Fruit fly (Drosophila melanogaster): ENCODE measurements around the gene CG15022.
A peak's percentile ranks its signal among the peaks of the same experiment; 100 is the strongest.

Gene CG15022

DNA sequence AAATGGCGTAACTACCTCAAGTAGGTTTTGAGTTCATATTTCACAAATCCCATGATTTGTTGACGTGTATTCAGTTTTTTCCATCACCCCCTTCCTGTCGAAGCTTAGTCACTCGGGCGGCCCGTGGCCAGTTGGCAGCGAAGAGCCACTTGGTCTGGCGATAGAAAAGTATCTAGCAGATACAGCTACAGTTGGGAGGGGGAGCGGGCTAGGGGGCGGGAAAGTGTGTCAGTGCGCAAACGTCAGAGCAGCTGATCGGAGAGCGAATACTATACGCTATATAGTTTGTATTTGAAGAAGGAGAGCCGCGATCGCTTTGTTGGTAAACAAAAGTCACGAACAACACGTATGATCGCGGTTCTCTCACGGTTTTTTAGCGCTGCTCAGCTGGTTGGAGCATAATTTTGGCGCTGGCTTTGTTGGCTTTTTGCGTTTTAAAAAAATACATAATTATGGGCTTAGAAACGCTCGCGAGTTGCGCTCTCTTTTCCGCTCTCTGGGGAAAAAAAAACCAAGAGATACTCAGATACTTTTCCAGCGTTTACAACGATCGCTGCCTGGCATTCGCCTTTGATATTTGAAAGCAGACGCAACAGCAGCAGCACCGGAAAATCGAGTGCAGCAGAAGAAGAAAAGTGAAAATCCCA lies 46.2 kb downstream of the CG15022 start (continued):
- no peak for TF ChIP-seq Sox100B (GFP tag; optimal IDR thresholded peaks at IDR 0.05)
- TF ChIP-seq Dp (GFP tag; optimal IDR thresholded peaks at IDR 0.05), result no peak
- no peak for TF ChIP-seq maf-S (GFP tag; optimal IDR thresholded peaks at IDR 0.05)
- TF ChIP-seq ftz-f1 (GFP tag; optimal IDR thresholded peaks at IDR 0.05), result peak; percentile 50
- TF ChIP-seq CG10267 (tag; optimal IDR thresholded peaks at IDR 0.05), result no peak
- peak; percentile 14 for TF ChIP-seq HLH54F (GFP tag; optimal IDR thresholded peaks at IDR 0.05)
- TF ChIP-seq stwl (tag; optimal IDR thresholded peaks at IDR 0.05), result no peak
- peak; percentile 66; the same call in 1 of the 3 replicates for TF ChIP-seq CG11456 (GFP tag; IDR thresholded peaks at IDR 0.05)
- TF ChIP-seq Ets65A (GFP tag), result peak; percentile 33
- TF ChIP-seq CG17829 (tag; optimal IDR thresholded peaks at IDR 0.05), result no peak
- no peak for TF ChIP-seq emc (GFP tag; optimal IDR thresholded peaks at IDR 0.05)
- TF ChIP-seq wek (GFP tag; optimal IDR thresholded peaks at IDR 0.05), result peak; percentile 47
- TF ChIP-seq CG1832 (GFP tag; optimal IDR thresholded peaks at IDR 0.05), result no peak
- TF ChIP-seq Ada2b (GFP tag; IDR thresholded peaks at IDR 0.05), result peak; percentile 37; the same call in 1 of the 2 replicates
- no peak for TF ChIP-seq slp2 (GFP tag; optimal IDR thresholded peaks at IDR 0.05)
- TF ChIP-seq CG3281 (GFP tag; optimal IDR thresholded peaks at IDR 0.05), result no peak
- TF ChIP-seq CG13775 (GFP tag; optimal IDR thresholded peaks at IDR 0.05), result no peak
- TF ChIP-seq chif (GFP tag; optimal IDR thresholded peaks at IDR 0.05), result no peak
- no peak for TF ChIP-seq CG15011 (GFP tag; optimal IDR thresholded peaks at IDR 0.05)
- no peak for TF ChIP-seq CG8089 (GFP tag; optimal IDR thresholded peaks at IDR 0.05)
- TF ChIP-seq CG12071 (GFP tag; optimal IDR thresholded peaks at IDR 0.05), result no peak
- TF ChIP-seq pum (GFP tag; optimal IDR thresholded peaks at IDR 0.05), result no peak
- TF ChIP-seq schlank (tag; optimal IDR thresholded peaks at IDR 0.05), result peak; percentile 10
- no peak for TF ChIP-seq zfh2 (GFP tag; optimal IDR thresholded peaks at IDR 0.05)
- no peak for TF ChIP-seq eyg (GFP tag; optimal IDR thresholded peaks at IDR 0.05)
- TF ChIP-seq Sin3A (optimal IDR thresholded peaks at IDR 0.05), result no peak
- no peak for TF ChIP-seq gcm2 (GFP tag; optimal IDR thresholded peaks at IDR 0.05)
- no peak for TF ChIP-seq Mrtf (GFP tag; IDR thresholded peaks at IDR 0.05)
- peak; percentile 68 for TF ChIP-seq row (GFP tag; IDR thresholded peaks at IDR 0.05)
- no peak for TF ChIP-seq Chrac-16 (GFP tag; optimal IDR thresholded peaks at IDR 0.05)
- TF ChIP-seq kni (GFP tag; optimal IDR thresholded peaks at IDR 0.05), result no peak
- peak; percentile 89 for TF ChIP-seq cwo (GFP tag; optimal IDR thresholded peaks at IDR 0.05)
- TF ChIP-seq cg (GFP tag; optimal IDR thresholded peaks at IDR 0.05), result no peak
- TF ChIP-seq CG5953 (GFP tag; IDR thresholded peaks at IDR 0.05), result 0 out of 2 replicates have a peak, but pooled peaks have one; percentile 17
- no peak for TF ChIP-seq CG12155 (GFP tag; optimal IDR thresholded peaks at IDR 0.05)
- TF ChIP-seq Dek (tag; optimal IDR thresholded peaks at IDR 0.05), result no peak
- no peak for TF ChIP-seq Tbp (GFP tag; optimal IDR thresholded peaks at IDR 0.05)
- peak; percentile 18 for TF ChIP-seq CG15269 (tag; optimal IDR thresholded peaks at IDR 0.05)
- TF ChIP-seq luna (GFP tag; optimal IDR thresholded peaks at IDR 0.05), result no peak
- no peak for TF ChIP-seq CG1647 (GFP tag; optimal IDR thresholded peaks at IDR 0.05)
- TF ChIP-seq repo (GFP tag; optimal IDR thresholded peaks at IDR 0.05), result no peak
- TF ChIP-seq CG6813 (GFP tag; optimal IDR thresholded peaks at IDR 0.05), result no peak
- no peak for TF ChIP-seq Bdp1 (GFP tag; optimal IDR thresholded peaks at IDR 0.05)
- TF ChIP-seq mam (GFP tag; optimal IDR thresholded peaks at IDR 0.05), result peak; percentile 14
- TF ChIP-seq CG15696 (tag; optimal IDR thresholded peaks at IDR 0.05), result no peak
- no peak for TF ChIP-seq CG3065 (GFP tag; optimal IDR thresholded peaks at IDR 0.05)
- TF ChIP-seq pnt (GFP tag; optimal IDR thresholded peaks at IDR 0.05), result no peak
- TF ChIP-seq CG9609 (GFP tag; optimal IDR thresholded peaks at IDR 0.05), result no peak
- TF ChIP-seq Awh (GFP tag; IDR thresholded peaks at IDR 0.05), result no peak
- TF ChIP-seq Rfx (GFP tag; IDR thresholded peaks at IDR 0.05), result peak; percentile 74
- no peak for TF ChIP-seq Sox102F (GFP tag; optimal IDR thresholded peaks at IDR 0.05)
- peak; percentile 16; the same call in 1 of the 2 replicates for TF ChIP-seq MBD-R2 (GFP tag; IDR thresholded peaks at IDR 0.05)
